Fruit fly (Drosophila melanogaster): Measurements from ENCODE around the gene tant.

The tant gene

dm6 chr3L:6085988-6086387 is 31.1 kb downstream of the tant start (continued):
- no peak for TF ChIP-seq cg (GFP tag; optimal IDR thresholded peaks at IDR 0.05)
- no peak for TF ChIP-seq CG12104 (GFP tag; optimal IDR thresholded peaks at IDR 0.05)
- TF ChIP-seq wor (GFP tag; IDR thresholded peaks at IDR 0.05) = no peak
- TF ChIP-seq sc (optimal IDR thresholded peaks at IDR 0.05) = no peak
- TF ChIP-seq sc (GFP tag; optimal IDR thresholded peaks at IDR 0.05) = no peak
- TF ChIP-seq CG17385 (GFP tag; optimal IDR thresholded peaks at IDR 0.05) = peak; percentile 10
- TF ChIP-seq CG11398 (GFP tag; optimal IDR thresholded peaks at IDR 0.05) = no peak
- TF ChIP-seq pho (GFP tag; optimal IDR thresholded peaks at IDR 0.05) = peak; percentile 38
- no peak for TF ChIP-seq dimm (GFP tag; IDR thresholded peaks at IDR 0.05)
- 0 out of 4 replicates have a peak, but pooled peaks have one; percentile 17 for TF ChIP-seq Gug (GFP tag; IDR thresholded peaks at IDR 0.05)
- no peak for TF ChIP-seq CG31365 (tag; optimal IDR thresholded peaks at IDR 0.05)
- TF ChIP-seq CG6254 (GFP tag; optimal IDR thresholded peaks at IDR 0.05) = no peak
- TF ChIP-seq HLH4C (GFP tag; IDR thresholded peaks at IDR 0.05; ENCODE audit: partially characterized antibody) = no peak
- no peak for TF ChIP-seq ftz-f1 (GFP tag; optimal IDR thresholded peaks at IDR 0.05)
- TF ChIP-seq CG8290 (GFP tag; optimal IDR thresholded peaks at IDR 0.05) = no peak
- TF ChIP-seq CG8290 (tag; optimal IDR thresholded peaks at IDR 0.05) = peak in 1 of 2 experiments; percentile 5
- no peak for TF ChIP-seq CG10654 (GFP tag; optimal IDR thresholded peaks at IDR 0.05)
- TF ChIP-seq CG7556 (GFP tag; optimal IDR thresholded peaks at IDR 0.05) = peak; percentile 36
- TF ChIP-seq tio (GFP tag; optimal IDR thresholded peaks at IDR 0.05) = no peak
- no peak for TF ChIP-seq Lhr (GFP tag; optimal IDR thresholded peaks at IDR 0.05)
- TF ChIP-seq CG10366 (GFP tag; IDR thresholded peaks at IDR 0.05) = 0 out of 2 replicates have a peak, but pooled peaks have one; percentile 8
- no peak for TF ChIP-seq CG10565 (GFP tag; optimal IDR thresholded peaks at IDR 0.05)
- no peak for TF ChIP-seq CG4730 (GFP tag; IDR thresholded peaks at IDR 0.05)
- TF ChIP-seq twi (tag; optimal IDR thresholded peaks at IDR 0.05) = no peak
- TF ChIP-seq ara (GFP tag; IDR thresholded peaks at IDR 0.05) = no peak
- no peak for TF ChIP-seq gcm (GFP tag; optimal IDR thresholded peaks at IDR 0.05)
- no peak for TF ChIP-seq Fer1 (GFP tag; optimal IDR thresholded peaks at IDR 0.05)
- no peak for TF ChIP-seq tup (GFP tag; optimal IDR thresholded peaks at IDR 0.05)
- no peak for TF ChIP-seq HHEX (GFP tag; optimal IDR thresholded peaks at IDR 0.05)
- no peak for TF ChIP-seq Sox100B (GFP tag; optimal IDR thresholded peaks at IDR 0.05)
- TF ChIP-seq kni (GFP tag; optimal IDR thresholded peaks at IDR 0.05) = no peak
- no peak for TF ChIP-seq unc-4 (GFP tag; IDR thresholded peaks at IDR 0.05; ENCODE audit: partially characterized antibody)
- TF ChIP-seq aop (GFP tag; IDR thresholded peaks at IDR 0.05) = no peak
- no peak for TF ChIP-seq Taf1 (GFP tag; IDR thresholded peaks at IDR 0.05)
- TF ChIP-seq Sox102F (GFP tag; optimal IDR thresholded peaks at IDR 0.05) = peak; percentile 49
- TF ChIP-seq Jarid2 (GFP tag; optimal IDR thresholded peaks at IDR 0.05) = no peak
- TF ChIP-seq NfI (GFP tag; optimal IDR thresholded peaks at IDR 0.05) = peak; percentile 39
- TF ChIP-seq CG11723 (GFP tag; optimal IDR thresholded peaks at IDR 0.05) = no peak
- no peak for TF ChIP-seq CG1792 (GFP tag; optimal IDR thresholded peaks at IDR 0.05)
- no peak for TF ChIP-seq Spps (tag; optimal IDR thresholded peaks at IDR 0.05)
- no peak for TF ChIP-seq tna (GFP tag; IDR thresholded peaks at IDR 0.05; ENCODE audit: partially characterized antibody)
- TF ChIP-seq D19B (GFP tag; optimal IDR thresholded peaks at IDR 0.05) = no peak
- TF ChIP-seq CG14050 (GFP tag; IDR thresholded peaks at IDR 0.05) = peak; percentile 11; the same call in 1 of the 3 replicates
- 0 out of 2 replicates have a peak, but pooled peaks have one; percentile 15 for TF ChIP-seq esg (GFP tag; conservative IDR thresholded peaks at IDR 0.05)
- TF ChIP-seq Camta (GFP tag; optimal IDR thresholded peaks at IDR 0.05) = peak; percentile 51
- TF ChIP-seq lmd (GFP tag; IDR thresholded peaks at IDR 0.05) = no peak
- no peak for TF ChIP-seq CG3407 (GFP tag; optimal IDR thresholded peaks at IDR 0.05)
- peak; percentile 40; the same call in 1 of the 2 replicates for TF ChIP-seq Xrp1 (GFP tag; IDR thresholded peaks at IDR 0.05)
- peak; percentile 19 for TF ChIP-seq CoRest (tag; optimal IDR thresholded peaks at IDR 0.05)
- no peak for TF ChIP-seq CG18476 (GFP tag; optimal IDR thresholded peaks at IDR 0.05)
- TF ChIP-seq pzg (GFP tag; optimal IDR thresholded peaks at IDR 0.05) = no peak
- 0 out of 2 replicates have a peak, but pooled peaks have one; percentile 26 for TF ChIP-seq sob (GFP tag; IDR thresholded peaks at IDR 0.05)

All from whole organism, embryonic.